Worm (Caenorhabditis elegans) whole organism, L4 larva: Measurements from ENCODE around the gene C25F9.6.

Experiments
- F26F4.8 ChIP-seq: fragments of 200-800 bp; sonication (Bioruptor generic); conservative IDR thresholded peaks from 2 replicates; pipeline ENCODE4 v1.3.6; 2022; ENCODE audit warnings: missing genetic modification characterization, missing compliant biosample characterization
- F37D6.2 ChIP-seq: sonication (generic microtip); optimal IDR thresholded peaks from 2 replicates; lab custom pipeline; 2016; ENCODE audit warnings: mild to moderate bottlenecking, missing genetic modification characterization, missing compliant biosample characterization
- R02D3.7 ChIP-seq: fragments of 150-350 bp; sonication (generic microtip); optimal IDR thresholded peaks from 3 replicates; lab custom pipeline; 2014; ENCODE audit warnings: missing biosample characterization, missing genetic modification characterization
- T26A8.4 ChIP-seq: fragments of 200-800 bp; sonication (Bioruptor generic); IDR thresholded peaks from 2 replicates; pipeline ENCODE4 v1.3.6; 2022; ENCODE audit warnings: missing genetic modification characterization, missing compliant biosample characterization
- aha-1 ChIP-seq: fragments of 150-350 bp; peaks from one replicate; lab custom pipeline; 2014; ENCODE audit warnings: missing biosample characterization, missing genetic modification characterization
- ama-1 ChIP-seq: fragments of 150-350 bp; optimal IDR thresholded peaks from 2 replicates; lab custom pipeline; 2014; ENCODE audit warnings: inconsistent platforms, mixed read lengths
- ceh-20 ChIP-seq: fragments of 200-800 bp; sonication (Bioruptor generic); IDR thresholded peaks from 2 replicates; pipeline ENCODE4 v1.3.6; 2022; ENCODE audit warnings: missing genetic modification reagents, missing genetic modification characterization, missing compliant biosample characterization
- ceh-44 ChIP-seq: fragments of 200-800 bp; sonication (Bioruptor generic); IDR thresholded peaks from 2 replicates; pipeline ENCODE4 v1.3.6; 2022; ENCODE audit warnings: missing genetic modification reagents, missing genetic modification characterization, missing compliant biosample characterization
- daf-16 ChIP-seq, 3 experiments: sonication (generic microtip); optimal IDR thresholded peaks; 2 replicates each; lab custom pipeline; 2016 to 2017; ENCODE audit warnings: missing genetic modification characterization in 3 of 3, missing genetic modification reagents in 3 of 3, mild to moderate bottlenecking in 2 of 3, missing compliant biosample characterization in 2 of 3, missing biosample characterization in 1 of 3, moderate library complexity in 1 of 3
- dmd-6 ChIP-seq: fragments of 200-800 bp; sonication (Bioruptor generic); IDR thresholded peaks from 2 replicates; pipeline ENCODE4 v1.3.6; 2022; ENCODE audit warnings: missing genetic modification reagents, missing genetic modification characterization, missing compliant biosample characterization
- dmd-9 ChIP-seq: fragments of 200-800 bp; sonication (Bioruptor generic); IDR thresholded peaks from 2 replicates; pipeline ENCODE4 v1.3.6; 2022; ENCODE audit warnings: missing genetic modification reagents, missing genetic modification characterization, missing compliant biosample characterization
- dve-1 ChIP-seq: sonication (generic microtip); optimal IDR thresholded peaks from 2 replicates; lab custom pipeline; 2017; ENCODE audit warnings: antibody characterized with exemption, mild to moderate bottlenecking, missing genetic modification characterization, missing compliant biosample characterization; ENCODE audit not compliant: insufficient read depth
- egl-43 ChIP-seq: fragments of 200-800 bp; sonication (Bioruptor generic); IDR thresholded peaks from 2 replicates; pipeline ENCODE4 v1.3.6; 2022; ENCODE audit warnings: missing genetic modification reagents, missing genetic modification characterization, missing compliant biosample characterization
- hif-1 ChIP-seq, 2 experiments: sonication (generic microtip); optimal IDR thresholded peaks; 2 replicates each; lab custom pipeline; 2016 to 2017; ENCODE audit warnings: missing compliant biosample characterization in 2 of 2, missing genetic modification characterization in 2 of 2, missing genetic modification reagents in 2 of 2, missing genotype in 2 of 2, mild to moderate bottlenecking in 1 of 2
- hlh-11 ChIP-seq: fragments of 200-800 bp; sonication (Bioruptor generic); optimal IDR thresholded peaks from 2 replicates; lab custom pipeline; 2018; ENCODE audit warnings: mild to moderate bottlenecking, missing genetic modification characterization, missing compliant biosample characterization
- hlh-30 ChIP-seq: sonication (generic microtip); optimal IDR thresholded peaks from 2 replicates; lab custom pipeline; 2017; ENCODE audit warnings: antibody characterized with exemption, mild to moderate bottlenecking, missing genetic modification characterization, missing compliant biosample characterization; ENCODE audit not compliant: insufficient read depth
- hmg-1.1 ChIP-seq: fragments of 200-800 bp; sonication (Bioruptor generic); IDR thresholded peaks from 2 replicates; pipeline ENCODE4 v1.3.6; 2022; ENCODE audit warnings: missing genetic modification reagents, missing genetic modification characterization, missing compliant biosample characterization
- jun-1 ChIP-seq: fragments of 150-350 bp; optimal IDR thresholded peaks from 2 replicates; lab custom pipeline; 2014; ENCODE audit warnings: missing biosample characterization, missing genetic modification reagents, missing genetic modification characterization
- lin-38 ChIP-seq: fragments of 200-800 bp; sonication (Bioruptor generic); IDR thresholded peaks from 2 replicates; pipeline ENCODE4 v1.3.6; 2022; ENCODE audit warnings: missing genetic modification reagents, missing genetic modification characterization, missing compliant biosample characterization
- lir-3 ChIP-seq: sonication (generic microtip); optimal IDR thresholded peaks from 2 replicates; lab custom pipeline; 2016; ENCODE audit warnings: mild to moderate bottlenecking, missing genetic modification characterization, missing compliant biosample characterization
- mxl-2 ChIP-seq: fragments of 200-800 bp; sonication (Bioruptor generic); conservative IDR thresholded peaks from 2 replicates; pipeline ENCODE4 v1.3.6; 2022; ENCODE audit warnings: missing genetic modification reagents, missing genetic modification characterization, missing compliant biosample characterization
- mxl-3 ChIP-seq: fragments of 200-800 bp; sonication (Bioruptor generic); optimal IDR thresholded peaks from 2 replicates; lab custom pipeline; 2018; ENCODE audit warnings: mild to moderate bottlenecking, missing genetic modification characterization, missing compliant biosample characterization
- nhr-102 ChIP-seq: sonication (generic microtip); optimal IDR thresholded peaks from 2 replicates; lab custom pipeline; 2016; ENCODE audit warnings: mild to moderate bottlenecking, missing genetic modification characterization, moderate library complexity, missing compliant biosample characterization
- nhr-25 ChIP-seq: sonication (generic microtip); optimal IDR thresholded peaks from 2 replicates; lab custom pipeline; 2017; ENCODE audit warnings: missing genetic modification characterization, mild to moderate bottlenecking, missing compliant biosample characterization, antibody characterized with exemption, moderate library complexity, borderline replicate concordance; ENCODE audit not compliant: insufficient read depth
- nhr-28 ChIP-seq: fragments of 150-350 bp; optimal IDR thresholded peaks from 2 replicates; lab custom pipeline; 2014; ENCODE audit warnings: missing biosample characterization, missing genetic modification characterization
- nhr-6 ChIP-seq: fragments of 150-350 bp; optimal IDR thresholded peaks from 2 replicates; lab custom pipeline; 2014; ENCODE audit warnings: missing biosample characterization, missing genetic modification characterization
- php-3 ChIP-seq: fragments of 200-800 bp; sonication (Bioruptor generic); IDR thresholded peaks from 2 replicates; pipeline ENCODE4 v1.3.6; 2022; ENCODE audit warnings: missing genetic modification reagents, missing genetic modification characterization, missing compliant biosample characterization
- pqm-1 ChIP-seq: sonication (generic microtip); optimal IDR thresholded peaks from 2 replicates; lab custom pipeline; 2017; ENCODE audit warnings: missing biosample characterization, missing genetic modification characterization
- saeg-2 ChIP-seq: fragments of 200-800 bp; sonication (Bioruptor generic); IDR thresholded peaks from 2 replicates; pipeline ENCODE4 v1.3.6; 2022; ENCODE audit warnings: missing genetic modification reagents, missing genetic modification characterization, missing compliant biosample characterization
- sdz-12 ChIP-seq: fragments of 200-800 bp; sonication (Bioruptor generic); optimal IDR thresholded peaks from 2 replicates; lab custom pipeline; 2018; ENCODE audit warnings: mild to moderate bottlenecking, missing genetic modification characterization, missing compliant biosample characterization
- snpc-1.2 ChIP-seq: fragments of 200-800 bp; sonication (Bioruptor generic); IDR thresholded peaks from 2 replicates; pipeline ENCODE4 v1.3.6; 2022; ENCODE audit warnings: missing genetic modification reagents, missing genetic modification characterization, missing compliant biosample characterization
- spr-3 ChIP-seq: fragments of 200-800 bp; sonication (Bioruptor generic); optimal IDR thresholded peaks from 2 replicates; lab custom pipeline; 2018; ENCODE audit warnings: mild to moderate bottlenecking, missing genetic modification characterization, missing compliant biosample characterization
- tag-97 ChIP-seq: fragments of 200-800 bp; sonication (Bioruptor generic); IDR thresholded peaks from 2 replicates; pipeline ENCODE4 v1.3.6; 2022; ENCODE audit warnings: missing genetic modification characterization, missing compliant biosample characterization
- unc-39 ChIP-seq: sonication (generic microtip); optimal IDR thresholded peaks from 2 replicates; lab custom pipeline; 2017; ENCODE audit warnings: missing biosample characterization, missing genetic modification characterization
- unc-62 ChIP-seq, 3 experiments: fragments of 150-350 bp in 1 of 3; sonication (generic microtip); optimal IDR thresholded peaks in 2 of 3; peaks in 1 of 3; 1 replicate in 1 of 3; 2 replicates in 2 of 3; lab custom pipeline; 2014 to 2017; ENCODE audit warnings: missing biosample characterization in 3 of 3, missing genetic modification characterization in 3 of 3, missing genetic modification reagents in 3 of 3, missing genotype in 1 of 3
- vab-7 ChIP-seq: fragments of 200-800 bp; sonication (Bioruptor generic); IDR thresholded peaks from 2 replicates; pipeline ENCODE4 v1.3.6; 2022; ENCODE audit warnings: missing genetic modification reagents, missing genetic modification characterization, missing compliant biosample characterization
- zip-2 ChIP-seq: fragments of 150-350 bp; optimal IDR thresholded peaks from 2 replicates; lab custom pipeline; 2014; ENCODE audit warnings: missing biosample characterization, missing genetic modification characterization

The C25F9.6 gene

ce11 chrV:19436307-19436706 lies 31.2 kb upstream of the C25F9.6 start, which contains the start of gene C25F9.14:
Gene C25F9.14 (plus strand): TSS chrV:19436484.
- TF ChIP-seq hlh-30 (peak; percentile 20), mxl-3 (GFP tag; lab: Kevin White, UChicago) (peak; percentile 19), dmd-6 (GFP tag; lab: Robert Waterston, UW) (0 out of 2 replicates have a peak, but pooled peaks have one; percentile 17), unc-39 (no peak), mxl-2 (GFP tag; lab: Robert Waterston, UW) (no peak), daf-16 (GFP tag; optimal IDR thresholded peaks at IDR 0.05; lab: Kevin White, UChicago) (no peak), daf-16 (tag; optimal IDR thresholded peaks at IDR 0.05; lab: Kevin White, UChicago) (peak; percentile 17), pqm-1 (tag; lab: Kevin White, UChicago) (peak; percentile 56), nhr-28 (tag; lab: Kevin White, UChicago) (peak; percentile 59), hlh-11 (tag; lab: Kevin White, UChicago) (peak; percentile 12)

- TF ChIP-seq nhr-28 (tag; lab: Kevin White, UChicago) (peak; percentile 24), ceh-20 (GFP tag; lab: Robert Waterston, UW) (0 out of 2 replicates have a peak, but pooled peaks have one; percentile 26), aha-1 (peak; percentile 72), jun-1 (tag; lab: Kevin White, UChicago) (no peak), php-3 (peak; percentile 90), pqm-1 (tag; lab: Kevin White, UChicago) (peak; percentile 42), daf-16 (GFP tag; optimal IDR thresholded peaks at IDR 0.05; lab: Kevin White, UChicago) (no peak), daf-16 (tag; optimal IDR thresholded peaks at IDR 0.05; lab: Kevin White, UChicago) (peak; percentile 33), F37D6.2 (tag; lab: Kevin White, UChicago) (no peak)
Measured at ce11 chrV:19433806-19434437, 28.8 kb upstream of the C25F9.6 start, which contains the start of gene C25F9.16. Gene C25F9.16 (plus strand): TSS chrV:19434387.

- TF ChIP-seq ama-1 (lab: Kevin White, UChicago) (no peak), saeg-2 (no peak), hif-1 (tag; optimal IDR thresholded peaks at IDR 0.05; lab: Kevin White, UChicago) (no peak)
Measured at ce11 chrV:19432972-19433371, 27.8 kb upstream of the C25F9.6 start, which contains the start of gene C25F9.11. Gene C25F9.11 (minus strand): TSS chrV:19433072.

ce11 chrV:19432030-19432429 lies 26.9 kb upstream of the C25F9.6 start:
- TF ChIP-seq nhr-28 (tag; lab: Kevin White, UChicago) (peak; percentile 27), zip-2 (tag; lab: Kevin White, UChicago) (peak; percentile 46), aha-1 (peak; percentile 76), ceh-44 (GFP tag; lab: Robert Waterston, UW) (no peak), nhr-102 (tag; lab: Kevin White, UChicago) (no peak), php-3 (peak; percentile 86)

ce11 chrV:19431036-19431435 lies 25.9 kb upstream of the C25F9.6 start, which contains the start of gene srw-85:
Gene srw-85 (minus strand): TSS chrV:19431136.
- TF ChIP-seq lin-38 (GFP tag; lab: Robert Waterston, UW): no peak
- TF ChIP-seq dmd-6 (GFP tag; lab: Robert Waterston, UW): no peak
- TF ChIP-seq nhr-25 (tag; lab: Kevin White, UChicago): no peak
- TF ChIP-seq sdz-12 (GFP tag; lab: Kevin White, UChicago): no peak
- no peak for TF ChIP-seq tag-97
- no peak for TF ChIP-seq hmg-1.1 (GFP tag; lab: Robert Waterston, UW)
- TF ChIP-seq vab-7 (GFP tag; lab: Robert Waterston, UW): no peak
- no peak for TF ChIP-seq F26F4.8 (GFP tag; lab: Robert Waterston, UW)
- no peak for TF ChIP-seq snpc-1.2 (GFP tag; lab: Robert Waterston, UW)
- TF ChIP-seq nhr-6 (tag; lab: Kevin White, UChicago): no peak
- TF ChIP-seq dmd-9 (GFP tag; lab: Robert Waterston, UW): no peak
- TF ChIP-seq spr-3 (GFP tag; lab: Kevin White, UChicago): no peak
- TF ChIP-seq dve-1 (tag; lab: Kevin White, UChicago): no peak
- TF ChIP-seq T26A8.4: no peak
- TF ChIP-seq R02D3.7 (tag; lab: Kevin White, UChicago): no peak
- no peak for TF ChIP-seq mxl-2 (GFP tag; lab: Robert Waterston, UW)
- no peak for TF ChIP-seq lir-3 (tag; lab: Kevin White, UChicago)
- TF ChIP-seq unc-62 (GFP tag; optimal IDR thresholded peaks at IDR 0.05 in 1 of 2; lab: Kevin White, UChicago): no peak
- TF ChIP-seq unc-62 (tag; optimal IDR thresholded peaks at IDR 0.05; lab: Kevin White, UChicago): no peak
- no peak for TF ChIP-seq zip-2 (tag; lab: Kevin White, UChicago)
- TF ChIP-seq egl-43 (GFP tag; lab: Robert Waterston, UW): no peak
- TF ChIP-seq, all 104 proteins: peak for 0
